Worm (Caenorhabditis elegans): ENCODE measurements around the gene str-92.

- TF ChIP-seq C16A3.4 (tag; optimal IDR thresholded peaks at IDR 0.05) (no peak), lin-13 (GFP tag; optimal IDR thresholded peaks at IDR 0.05) (no peak), nhr-237 (tag; optimal IDR thresholded peaks at IDR 0.05) (no peak), ets-5 (GFP tag; IDR thresholded peaks at IDR 0.05) (no peak), nhr-11 (tag; optimal IDR thresholded peaks at IDR 0.05) (no peak), aly-2 (tag; optimal IDR thresholded peaks at IDR 0.05) (no peak), zag-1 (tag; optimal IDR thresholded peaks at IDR 0.05) (no peak), nhr-76 (tag; optimal IDR thresholded peaks at IDR 0.05) (no peak), fkh-10 (GFP tag; optimal IDR thresholded peaks at IDR 0.05) (no peak), ama-1 (optimal IDR thresholded peaks at IDR 0.05) (no peak), irx-1 (tag; optimal IDR thresholded peaks at IDR 0.05) (no peak), mep-1 (tag; optimal IDR thresholded peaks at IDR 0.05) (no peak)
These were observed 42.2 kb upstream of the str-92 start, which contains the start of gene str-77 for ce11 chrV:17718647-17719046.
